Worm (Caenorhabditis elegans) whole organism, L2 larva: ENCODE measurements around the gene srh-219.

ENCODE experiments used
- C34F6.9 ChIP-seq: fragments of 150-350 bp; optimal IDR thresholded peaks from 2 replicates; lab custom pipeline; 2014; ENCODE audit warnings: missing biosample characterization, missing genetic modification characterization
- F13H6.1 ChIP-seq: sonication (generic microtip); optimal IDR thresholded peaks from 2 replicates; lab custom pipeline; 2016; ENCODE audit warnings: missing genetic modification characterization, missing compliant biosample characterization
- R02D3.7 ChIP-seq: fragments of 150-350 bp; optimal IDR thresholded peaks from 2 replicates; lab custom pipeline; 2014; ENCODE audit warnings: missing biosample characterization, missing genetic modification characterization
- Y55F3AM.14 ChIP-seq: fragments of 200-800 bp; sonication (Bioruptor generic); optimal IDR thresholded peaks from 2 replicates; lab custom pipeline; 2018; ENCODE audit warnings: mild to moderate bottlenecking, missing genetic modification characterization, missing compliant biosample characterization
- alr-1 ChIP-seq: fragments of 150-350 bp; optimal IDR thresholded peaks from 2 replicates; lab custom pipeline; 2014; ENCODE audit warnings: missing biosample characterization, missing genetic modification characterization
- aly-2 ChIP-seq: fragments of 150-350 bp; optimal IDR thresholded peaks from 2 replicates; lab custom pipeline; 2014; ENCODE audit warnings: missing biosample characterization, missing genetic modification characterization
- ceh-16 ChIP-seq: fragments of 150-350 bp; optimal IDR thresholded peaks from 2 replicates; lab custom pipeline; 2014; ENCODE audit warnings: missing biosample characterization, missing genetic modification characterization
- ceh-82 ChIP-seq: fragments of 150-350 bp; optimal IDR thresholded peaks from 2 replicates; lab custom pipeline; 2014; ENCODE audit warnings: missing biosample characterization, missing genetic modification characterization
- crh-2 ChIP-seq: sonication (generic microtip); optimal IDR thresholded peaks from 2 replicates; lab custom pipeline; 2017; ENCODE audit warnings: missing biosample characterization, missing genetic modification characterization
- dmd-4 ChIP-seq: sonication (generic microtip); optimal IDR thresholded peaks from 2 replicates; lab custom pipeline; 2017; ENCODE audit warnings: missing biosample characterization, missing genetic modification characterization
- egl-27 ChIP-seq: sonication (generic microtip); optimal IDR thresholded peaks from 3 replicates; lab custom pipeline; 2017; ENCODE audit warnings: missing biosample characterization, missing genetic modification reagents, missing genetic modification characterization
- elt-1 ChIP-seq: fragments of 150-350 bp; optimal IDR thresholded peaks from 2 replicates; lab custom pipeline; 2014; ENCODE audit warnings: missing biosample characterization, missing genetic modification characterization
- fos-1 ChIP-seq: fragments of 150-350 bp; optimal IDR thresholded peaks from 2 replicates; lab custom pipeline; 2014; ENCODE audit warnings: missing biosample characterization, missing genetic modification characterization
- gmeb-1 ChIP-seq: fragments of 150-350 bp; optimal IDR thresholded peaks from 2 replicates; lab custom pipeline; 2014; ENCODE audit warnings: missing biosample characterization, missing genetic modification characterization
- lin-11 ChIP-seq: fragments of 150-350 bp; sonication (generic microtip); optimal IDR thresholded peaks from 2 replicates; lab custom pipeline; 2014; ENCODE audit warnings: missing biosample characterization, missing genetic modification characterization, inconsistent platforms, mixed read lengths
- lin-13 ChIP-seq: fragments of 150-350 bp; optimal IDR thresholded peaks from 2 replicates; lab custom pipeline; 2014; ENCODE audit warnings: missing biosample characterization, missing genetic modification reagents, missing genetic modification characterization
- lin-39 ChIP-seq: fragments of 150-350 bp; optimal IDR thresholded peaks from 2 replicates; lab custom pipeline; 2014; ENCODE audit warnings: missing biosample characterization, missing genetic modification reagents, missing genetic modification characterization
- lsy-2 ChIP-seq, 2 experiments: fragments of 150-350 bp in 1 of 2; sonication (generic microtip) in 1 of 2; optimal IDR thresholded peaks; 2 replicates each; lab custom pipeline; 2014 to 2017; ENCODE audit warnings: missing biosample characterization in 2 of 2, missing genetic modification characterization in 2 of 2
- mab-5 ChIP-seq: fragments of 150-350 bp; optimal IDR thresholded peaks from 2 replicates; lab custom pipeline; 2014; ENCODE audit warnings: missing biosample characterization, missing genetic modification characterization
- mbf-1 ChIP-seq: sonication (generic microtip); optimal IDR thresholded peaks from 2 replicates; lab custom pipeline; 2017; ENCODE audit warnings: missing biosample characterization, missing genetic modification characterization
- mdl-1 ChIP-seq, 2 experiments: fragments of 150-350 bp in 1 of 2; sonication (generic microtip) in 1 of 2; optimal IDR thresholded peaks; 2 replicates each; lab custom pipeline; 2017; ENCODE audit warnings: missing biosample characterization in 2 of 2, missing genetic modification characterization in 2 of 2
- nhr-10 ChIP-seq: sonication (generic microtip); optimal IDR thresholded peaks from 2 replicates; lab custom pipeline; 2017; ENCODE audit warnings: missing biosample characterization, missing genetic modification characterization
- nhr-11 ChIP-seq: fragments of 150-350 bp; optimal IDR thresholded peaks from 2 replicates; lab custom pipeline; 2014; ENCODE audit warnings: missing biosample characterization, missing genetic modification characterization
- nhr-12 ChIP-seq: fragments of 150-350 bp; optimal IDR thresholded peaks from 2 replicates; lab custom pipeline; 2014; ENCODE audit warnings: missing biosample characterization, missing genetic modification characterization
- nhr-129 ChIP-seq: fragments of 150-350 bp; optimal IDR thresholded peaks from 2 replicates; lab custom pipeline; 2014; ENCODE audit warnings: missing biosample characterization, missing genetic modification characterization
- nhr-21 ChIP-seq: fragments of 150-350 bp; optimal IDR thresholded peaks from 2 replicates; lab custom pipeline; 2014; ENCODE audit warnings: missing biosample characterization, missing genetic modification characterization
- nhr-23 ChIP-seq: fragments of 150-350 bp; optimal IDR thresholded peaks from 2 replicates; lab custom pipeline; 2014; ENCODE audit warnings: missing biosample characterization, missing genetic modification reagents, missing genetic modification characterization
- nhr-237 ChIP-seq: fragments of 150-350 bp; optimal IDR thresholded peaks from 2 replicates; lab custom pipeline; 2014; ENCODE audit warnings: missing biosample characterization, missing genetic modification characterization
- nhr-25 ChIP-seq: fragments of 150-350 bp; sonication (generic microtip); optimal IDR thresholded peaks from 3 replicates; lab custom pipeline; 2014; ENCODE audit warnings: missing biosample characterization, missing genetic modification characterization
- nhr-6 ChIP-seq: fragments of 150-350 bp; optimal IDR thresholded peaks from 2 replicates; lab custom pipeline; 2014; ENCODE audit warnings: missing biosample characterization, missing genetic modification characterization
- sem-4 ChIP-seq: fragments of 150-350 bp; optimal IDR thresholded peaks from 2 replicates; lab custom pipeline; 2014; ENCODE audit warnings: missing biosample characterization, missing genetic modification reagents, missing genetic modification characterization
- skn-1 ChIP-seq: sonication (generic microtip); optimal IDR thresholded peaks from 2 replicates; lab custom pipeline; 2017; ENCODE audit warnings: missing biosample characterization, missing genetic modification characterization
- sma-3 ChIP-seq: sonication (generic microtip); optimal IDR thresholded peaks from 2 replicates; lab custom pipeline; 2016; ENCODE audit warnings: missing genetic modification reagents, missing genetic modification characterization, missing compliant biosample characterization
- sma-9 ChIP-seq, 2 experiments: fragments of 150-350 bp in 1 of 2; sonication (generic microtip) in 1 of 2; optimal IDR thresholded peaks; 2 replicates each; lab custom pipeline; 2014 to 2016; ENCODE audit warnings: missing genetic modification characterization in 2 of 2, mild to moderate bottlenecking in 1 of 2, missing biosample characterization in 1 of 2, missing compliant biosample characterization in 1 of 2, missing genetic modification reagents in 1 of 2, moderate library complexity in 1 of 2
- snpc-4 ChIP-seq: fragments of 150-350 bp; optimal IDR thresholded peaks from 2 replicates; lab custom pipeline; 2014; ENCODE audit warnings: missing biosample characterization, missing genetic modification characterization
- unc-39 ChIP-seq: fragments of 150-350 bp; optimal IDR thresholded peaks from 2 replicates; lab custom pipeline; 2014; ENCODE audit warnings: missing biosample characterization, missing genetic modification characterization
- unc-55 ChIP-seq: fragments of 150-350 bp; sonication (generic microtip); optimal IDR thresholded peaks from 3 replicates; lab custom pipeline; 2014; ENCODE audit warnings: missing biosample characterization, missing genetic modification reagents, missing genetic modification characterization
- unc-62 ChIP-seq: fragments of 150-350 bp; optimal IDR thresholded peaks from 2 replicates; lab custom pipeline; 2014; ENCODE audit warnings: missing biosample characterization, missing genetic modification reagents, missing genetic modification characterization
- zag-1 ChIP-seq: fragments of 150-350 bp; optimal IDR thresholded peaks from 2 replicates; lab custom pipeline; 2014; ENCODE audit warnings: missing biosample characterization, missing genetic modification characterization
- ztf-1 ChIP-seq: fragments of 200-800 bp; sonication (Bioruptor generic); conservative IDR thresholded peaks from 2 replicates; pipeline ENCODE4 v1.3.6; 2022; ENCODE audit warnings: missing genetic modification characterization, missing compliant biosample characterization
- ztf-4 ChIP-seq: fragments of 150-350 bp; optimal IDR thresholded peaks from 2 replicates; lab custom pipeline; 2014; ENCODE audit warnings: missing biosample characterization, missing genetic modification characterization

Gene srh-219

ce11 chrV:15465032-15465727 is 30.1 kb upstream of the srh-219 start, which contains the start of gene pqn-71:
Gene pqn-71 (plus strand): TSS chrV:15465677.
- TF ChIP-seq fos-1 (tag; lab: Kevin White, UChicago) (peak; percentile 94), ceh-82 (tag; lab: Kevin White, UChicago) (peak; percentile 16), sem-4 (tag; lab: Kevin White, UChicago) (peak; percentile 63), gmeb-1 (peak; percentile 81), mab-5 (tag; lab: Kevin White, UChicago) (peak; percentile 46), sma-3 (GFP tag; lab: Kevin White, UChicago) (peak; percentile 91), nhr-129 (peak; percentile 69), unc-55 (GFP tag; lab: Kevin White, UChicago) (peak; percentile 69), zag-1 (tag; lab: Kevin White, UChicago) (peak; percentile 57), nhr-21 (tag; lab: Kevin White, UChicago) (peak; percentile 82), nhr-11 (tag; lab: Kevin White, UChicago) (peak; percentile 65), ztf-1 (GFP tag; lab: Robert Waterston, UW) (no peak), elt-1 (tag; lab: Kevin White, UChicago) (no peak), aly-2 (no peak), nhr-6 (tag; lab: Kevin White, UChicago) (no peak), egl-27 (peak; percentile 80), nhr-10 (tag; lab: Kevin White, UChicago) (peak; percentile 26), dmd-4 (tag; lab: Kevin White, UChicago) (no peak), nhr-23 (no peak), snpc-4 (peak; percentile 58), C34F6.9 (tag; lab: Kevin White, UChicago) (peak; percentile 52), mdl-1 (tag; optimal IDR thresholded peaks at IDR 0.05; lab: Kevin White, UChicago) (peak; percentile 11 to 76), lin-11 (tag; lab: Kevin White, UChicago) (peak; percentile 66), lsy-2 (tag; optimal IDR thresholded peaks at IDR 0.05; lab: Kevin White, UChicago) (peak; percentile 71 to 85), mbf-1 (tag; lab: Kevin White, UChicago) (peak; percentile 10), Y55F3AM.14 (GFP tag; lab: Kevin White, UChicago) (peak; percentile 79), crh-2 (tag; lab: Kevin White, UChicago) (peak; percentile 91), nhr-12 (no peak), sma-9 (GFP tag; optimal IDR thresholded peaks at IDR 0.05; lab: Kevin White, UChicago) (peak; percentile 74), sma-9 (tag; optimal IDR thresholded peaks at IDR 0.05; lab: Kevin White, UChicago) (no peak), lin-13 (peak; percentile 74), alr-1 (tag; lab: Kevin White, UChicago) (peak; percentile 8), F13H6.1 (tag; lab: Kevin White, UChicago) (peak; percentile 74), lin-39 (tag; lab: Kevin White, UChicago) (no peak), unc-39 (tag; lab: Kevin White, UChicago) (no peak), ztf-4 (tag; lab: Kevin White, UChicago) (no peak), skn-1 (no peak), ceh-16 (no peak), R02D3.7 (tag; lab: Kevin White, UChicago) (no peak), unc-62 (GFP tag; lab: Kevin White, UChicago) (no peak)

DNA sequence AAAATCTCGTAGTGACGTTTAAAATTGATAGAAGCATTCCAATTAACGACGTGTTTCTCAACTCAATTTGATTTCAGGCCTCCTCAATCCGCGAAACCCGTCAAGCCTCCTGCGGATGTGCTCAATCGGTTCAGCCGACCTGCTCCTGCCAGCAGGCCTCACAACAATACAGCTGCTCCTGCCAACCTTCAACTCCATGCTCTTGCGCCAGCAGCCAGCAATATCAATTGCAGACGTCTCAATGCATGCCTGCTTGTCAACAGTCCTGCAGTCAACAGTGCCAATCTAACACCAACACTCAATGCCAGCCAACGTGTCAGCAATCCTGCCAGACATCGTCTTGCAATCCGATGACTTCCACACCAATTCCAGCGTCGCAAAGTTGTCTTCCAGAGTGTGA is 29.3 kb upstream of the srh-219 start:
- TF ChIP-seq nhr-12 (no peak), nhr-237 (tag; lab: Kevin White, UChicago) (no peak), aly-2 (no peak), elt-1 (tag; lab: Kevin White, UChicago) (no peak), R02D3.7 (tag; lab: Kevin White, UChicago) (no peak), gmeb-1 (no peak), nhr-11 (tag; lab: Kevin White, UChicago) (no peak), sma-9 (GFP tag; optimal IDR thresholded peaks at IDR 0.05; lab: Kevin White, UChicago) (no peak), sma-9 (tag; optimal IDR thresholded peaks at IDR 0.05; lab: Kevin White, UChicago) (no peak), F13H6.1 (tag; lab: Kevin White, UChicago) (no peak), nhr-25 (tag; lab: Kevin White, UChicago) (no peak), fos-1 (tag; lab: Kevin White, UChicago) (no peak), lin-11 (tag; lab: Kevin White, UChicago) (no peak), lsy-2 (tag; optimal IDR thresholded peaks at IDR 0.05; lab: Kevin White, UChicago) (no peak), C34F6.9 (tag; lab: Kevin White, UChicago) (no peak)
